Worm (Caenorhabditis elegans) whole organism, mixed stage, embryonic: ENCODE measurements around the gene C04E6.5.
A peak's percentile ranks its signal among the peaks of the same experiment; 100 is the strongest.

Experiments
- M03D4.4 ChIP-seq: sonication (generic microtip); optimal IDR thresholded peaks from 2 replicates; lab custom pipeline; 2017; ENCODE audit warnings: mild to moderate bottlenecking, missing genetic modification characterization, missing compliant biosample characterization
- bed-3 ChIP-seq: fragments of 200-800 bp; sonication (Bioruptor generic); optimal IDR thresholded peaks from 3 replicates; lab custom pipeline; 2018; ENCODE audit warnings: mild to moderate bottlenecking, missing genetic modification characterization, moderate library complexity, missing compliant biosample characterization
- blmp-1 ChIP-seq: fragments of 150-350 bp; optimal IDR thresholded peaks from 2 replicates; lab custom pipeline; 2014; ENCODE audit warnings: missing biosample characterization, missing genetic modification characterization
- ceh-39 ChIP-seq: fragments of 150-350 bp; optimal IDR thresholded peaks from 2 replicates; lab custom pipeline; 2014; ENCODE audit warnings: missing biosample characterization, missing genetic modification characterization
- ceh-43 ChIP-seq: fragments of 200-800 bp; sonication (Bioruptor generic); optimal IDR thresholded peaks from 2 replicates; lab custom pipeline; 2018; ENCODE audit warnings: mild to moderate bottlenecking, missing genetic modification characterization, moderate library complexity, missing compliant biosample characterization
- ceh-83 ChIP-seq: fragments of 200-800 bp; sonication (Bioruptor generic); optimal IDR thresholded peaks from 2 replicates; lab custom pipeline; 2018; ENCODE audit warnings: mild to moderate bottlenecking, missing genetic modification characterization, missing compliant biosample characterization
- ces-1 ChIP-seq: fragments of 150-350 bp; optimal IDR thresholded peaks from 2 replicates; lab custom pipeline; 2014; ENCODE audit warnings: missing biosample characterization, missing genetic modification reagents, missing genetic modification characterization
- cnd-1 ChIP-seq: fragments of 200-800 bp; sonication (Bioruptor generic); optimal IDR thresholded peaks from 2 replicates; lab custom pipeline; 2018; ENCODE audit warnings: mild to moderate bottlenecking, missing genetic modification characterization, missing compliant biosample characterization
- drap-1 ChIP-seq: fragments of 200-800 bp; sonication (Bioruptor generic); optimal IDR thresholded peaks from 3 replicates; lab custom pipeline; 2018; ENCODE audit warnings: mild to moderate bottlenecking, missing genetic modification characterization, missing compliant biosample characterization
- elt-1 ChIP-seq: sonication (generic microtip); optimal IDR thresholded peaks from 2 replicates; lab custom pipeline; 2017; ENCODE audit warnings: missing genetic modification characterization, mild to moderate bottlenecking, missing compliant biosample characterization, antibody characterized with exemption, moderate library complexity, borderline replicate concordance; ENCODE audit not compliant: insufficient read depth
- ham-2 ChIP-seq: fragments of 200-800 bp; sonication (Bioruptor generic); optimal IDR thresholded peaks from 2 replicates; lab custom pipeline; 2018; ENCODE audit warnings: mild to moderate bottlenecking, missing genetic modification characterization, missing compliant biosample characterization
- hlh-1 ChIP-seq: fragments of 150-350 bp; optimal IDR thresholded peaks from 2 replicates; lab custom pipeline; 2014; ENCODE audit warnings: missing biosample characterization, missing genetic modification reagents, missing genetic modification characterization
- lin-13 ChIP-seq: fragments of 150-350 bp; optimal IDR thresholded peaks from 2 replicates; lab custom pipeline; 2014; ENCODE audit warnings: missing biosample characterization, missing genetic modification characterization
- lin-32 ChIP-seq: fragments of 200-800 bp; sonication (Bioruptor generic); optimal IDR thresholded peaks from 2 replicates; lab custom pipeline; 2018; ENCODE audit warnings: mild to moderate bottlenecking, missing genetic modification characterization, missing compliant biosample characterization
- lsy-2 ChIP-seq: fragments of 150-350 bp; optimal IDR thresholded peaks from 2 replicates; lab custom pipeline; 2014; ENCODE audit warnings: missing biosample characterization, missing genetic modification characterization
- mep-1 ChIP-seq: fragments of 150-350 bp; optimal IDR thresholded peaks from 2 replicates; lab custom pipeline; 2017; ENCODE audit warnings: missing biosample characterization, missing genetic modification reagents, missing genetic modification characterization, inconsistent platforms
- mls-2 ChIP-seq: sonication (generic microtip); optimal IDR thresholded peaks from 2 replicates; lab custom pipeline; 2016; ENCODE audit warnings: mild to moderate bottlenecking, missing genetic modification characterization, moderate library complexity, missing compliant biosample characterization
- nhr-237 ChIP-seq: fragments of 150-350 bp; optimal IDR thresholded peaks from 2 replicates; lab custom pipeline; 2014; ENCODE audit warnings: missing biosample characterization, missing genetic modification characterization
- nhr-28 ChIP-seq: fragments of 150-350 bp; optimal IDR thresholded peaks from 2 replicates; lab custom pipeline; 2014; ENCODE audit warnings: missing biosample characterization, missing genetic modification characterization
- nhr-76 ChIP-seq: sonication (generic microtip); optimal IDR thresholded peaks from 2 replicates; lab custom pipeline; 2017; ENCODE audit warnings: missing biosample characterization, missing genetic modification characterization
- pha-4 ChIP-seq: fragments of 150-350 bp; optimal IDR thresholded peaks from 2 replicates; lab custom pipeline; 2018; ENCODE audit warnings: missing biosample characterization, missing genetic modification reagents, missing genetic modification characterization
- sem-2 ChIP-seq: fragments of 200-800 bp; sonication (Bioruptor generic); optimal IDR thresholded peaks from 2 replicates; lab custom pipeline; 2018; ENCODE audit warnings: mild to moderate bottlenecking, missing genetic modification characterization, missing compliant biosample characterization
- sptf-1 ChIP-seq: sonication (generic microtip); optimal IDR thresholded peaks from 2 replicates; lab custom pipeline; 2017; ENCODE audit warnings: mild to moderate bottlenecking, missing genetic modification characterization, moderate library complexity, missing compliant biosample characterization
- tbx-8 ChIP-seq: fragments of 200-800 bp; sonication (Bioruptor generic); optimal IDR thresholded peaks from 2 replicates; lab custom pipeline; 2018; ENCODE audit warnings: mild to moderate bottlenecking, missing genetic modification characterization, moderate library complexity, missing compliant biosample characterization
- unc-120 ChIP-seq: sonication (generic microtip); optimal IDR thresholded peaks from 2 replicates; lab custom pipeline; 2017; ENCODE audit warnings: missing genetic modification characterization, missing compliant biosample characterization; ENCODE audit not compliant: poor library complexity, severe bottlenecking
- unc-39 ChIP-seq: fragments of 150-350 bp; optimal IDR thresholded peaks from 2 replicates; lab custom pipeline; 2014; ENCODE audit warnings: missing biosample characterization, missing genetic modification characterization
- zip-8 ChIP-seq: fragments of 150-350 bp; optimal IDR thresholded peaks from 2 replicates; lab custom pipeline; 2014; ENCODE audit warnings: missing biosample characterization, missing genetic modification characterization
- ztf-11 ChIP-seq: fragments of 150-350 bp; optimal IDR thresholded peaks from 2 replicates; lab custom pipeline; 2014; ENCODE audit warnings: missing biosample characterization, missing genetic modification characterization

The C04E6.5 gene

ce11 chrV:5882429-5882828 is 19.5 kb upstream of the C04E6.5 start:
- TF ChIP-seq lsy-2 (tag; lab: Kevin White, UChicago) (no peak), ceh-43 (GFP tag; lab: Kevin White, UChicago) (no peak), nhr-76 (tag; lab: Kevin White, UChicago) (no peak), sem-2 (no peak), pha-4 (tag; lab: Kevin White, UChicago) (no peak), ham-2 (GFP tag; lab: Kevin White, UChicago) (no peak), mep-1 (tag; lab: Kevin White, UChicago) (no peak), elt-1 (tag; lab: Kevin White, UChicago) (no peak), ces-1 (GFP tag; lab: Kevin White, UChicago) (no peak), unc-120 (tag; lab: Kevin White, UChicago) (no peak), drap-1 (no peak), M03D4.4 (tag; lab: Kevin White, UChicago) (no peak), nhr-237 (tag; lab: Kevin White, UChicago) (no peak), lin-13 (tag; lab: Kevin White, UChicago) (no peak), nhr-28 (tag; lab: Kevin White, UChicago) (no peak)

- TF ChIP-seq mls-2 (tag; lab: Kevin White, UChicago) (no peak), sptf-1 (no peak), elt-1 (tag; lab: Kevin White, UChicago) (no peak), cnd-1 (tag; lab: Kevin White, UChicago) (no peak), nhr-28 (tag; lab: Kevin White, UChicago) (no peak), M03D4.4 (tag; lab: Kevin White, UChicago) (no peak), unc-120 (tag; lab: Kevin White, UChicago) (no peak)
Observed at ce11 chrV:5883735-5884134, 18.2 kb upstream of the C04E6.5 start, which contains the start of gene C04E6.8. TSS of gene C04E6.8 (minus strand) at chrV:5883835.

- TF ChIP-seq cnd-1 (tag; lab: Kevin White, UChicago) (no peak), ces-1 (GFP tag; lab: Kevin White, UChicago) (no peak), ceh-83 (GFP tag; lab: Kevin White, UChicago) (no peak), zip-8 (tag; lab: Kevin White, UChicago) (no peak), unc-39 (no peak), ham-2 (GFP tag; lab: Kevin White, UChicago) (no peak)
Observed at ce11 chrV:5888820-5889219, 13.1 kb upstream of the C04E6.5 start.

ce11 chrV:5891204-5891603 is 10.7 kb upstream of the C04E6.5 start:
- TF ChIP-seq hlh-1 (tag; lab: Kevin White, UChicago) (peak; percentile 32), lsy-2 (tag; lab: Kevin White, UChicago) (no peak)

- TF ChIP-seq hlh-1 (tag; lab: Kevin White, UChicago), result no peak
- no peak for TF ChIP-seq elt-1 (tag; lab: Kevin White, UChicago)
- no peak for TF ChIP-seq nhr-237 (tag; lab: Kevin White, UChicago)
- no peak for TF ChIP-seq ceh-43 (GFP tag; lab: Kevin White, UChicago)
- no peak for TF ChIP-seq ceh-39 (tag; lab: Kevin White, UChicago)
- TF ChIP-seq lin-32 (GFP tag; lab: Kevin White, UChicago), result no peak
- no peak for TF ChIP-seq nhr-76 (tag; lab: Kevin White, UChicago)
- no peak for TF ChIP-seq tbx-8
- no peak for TF ChIP-seq bed-3 (GFP tag; lab: Kevin White, UChicago)
Observed at ce11 chrV:5893015-5893414, 8.9 kb upstream of the C04E6.5 start, which contains the start of gene C04E6.7. TSS of gene C04E6.7 (plus strand) at chrV:5893315.

- TF ChIP-seq ceh-39 (tag; lab: Kevin White, UChicago) (no peak), blmp-1 (tag; lab: Kevin White, UChicago) (no peak), ceh-43 (GFP tag; lab: Kevin White, UChicago) (no peak), nhr-28 (tag; lab: Kevin White, UChicago) (no peak), ztf-11 (tag; lab: Kevin White, UChicago) (no peak)
Observed at ce11 chrV:5895021-5895420, 6.9 kb upstream of the C04E6.5 start, which contains the start of gene grd-9. TSS of gene grd-9 (plus strand) at chrV:5895321.
